Worm (Caenorhabditis elegans) whole organism, L2 larva: ENCODE results near the gene nhr-236.

Source experiments
- aly-2 ChIP-seq: fragments of 150-350 bp; optimal IDR thresholded peaks from 2 replicates; lab custom pipeline; 2014; ENCODE audit warnings: missing biosample characterization, missing genetic modification characterization
- ama-1 ChIP-seq: fragments of 150-350 bp; optimal IDR thresholded peaks from 2 replicates; lab custom pipeline; 2018; ENCODE audit warnings: inconsistent platforms
- ceh-16 ChIP-seq: fragments of 150-350 bp; optimal IDR thresholded peaks from 2 replicates; lab custom pipeline; 2014; ENCODE audit warnings: missing biosample characterization, missing genetic modification characterization
- dmd-4 ChIP-seq: sonication (generic microtip); optimal IDR thresholded peaks from 2 replicates; lab custom pipeline; 2017; ENCODE audit warnings: missing biosample characterization, missing genetic modification characterization
- elt-3 ChIP-seq: sonication (generic microtip); optimal IDR thresholded peaks from 2 replicates; lab custom pipeline; 2017; ENCODE audit warnings: missing biosample characterization, missing genetic modification characterization
- fos-1 ChIP-seq: fragments of 150-350 bp; optimal IDR thresholded peaks from 2 replicates; lab custom pipeline; 2014; ENCODE audit warnings: missing biosample characterization, missing genetic modification characterization
- lin-11 ChIP-seq: fragments of 150-350 bp; sonication (generic microtip); optimal IDR thresholded peaks from 2 replicates; lab custom pipeline; 2014; ENCODE audit warnings: missing biosample characterization, missing genetic modification characterization, inconsistent platforms, mixed read lengths
- mdl-1 ChIP-seq, 2 experiments: fragments of 150-350 bp in 1 of 2; sonication (generic microtip) in 1 of 2; optimal IDR thresholded peaks; 2 replicates each; lab custom pipeline; 2017; ENCODE audit warnings: missing biosample characterization in 2 of 2, missing genetic modification characterization in 2 of 2
- nhr-237 ChIP-seq: fragments of 150-350 bp; optimal IDR thresholded peaks from 2 replicates; lab custom pipeline; 2014; ENCODE audit warnings: missing biosample characterization, missing genetic modification characterization
- nhr-25 ChIP-seq: fragments of 150-350 bp; sonication (generic microtip); optimal IDR thresholded peaks from 3 replicates; lab custom pipeline; 2014; ENCODE audit warnings: missing biosample characterization, missing genetic modification characterization
- unc-55 ChIP-seq: fragments of 150-350 bp; sonication (generic microtip); optimal IDR thresholded peaks from 3 replicates; lab custom pipeline; 2014; ENCODE audit warnings: missing biosample characterization, missing genetic modification reagents, missing genetic modification characterization
- unc-62 ChIP-seq: fragments of 150-350 bp; optimal IDR thresholded peaks from 2 replicates; lab custom pipeline; 2014; ENCODE audit warnings: missing biosample characterization, missing genetic modification reagents, missing genetic modification characterization

- TF ChIP-seq unc-55 (peak; percentile 61), aly-2 (tag; lab: Kevin White, UChicago) (no peak), nhr-237 (tag; lab: Kevin White, UChicago) (no peak), mdl-1 (tag; optimal IDR thresholded peaks at IDR 0.05; lab: Kevin White, UChicago) (no peak), ama-1 (lab: Kevin White, UChicago) (no peak), elt-3 (tag; lab: Kevin White, UChicago) (no peak), unc-62 (GFP tag; lab: Kevin White, UChicago) (no peak), ceh-16 (tag; lab: Kevin White, UChicago) (no peak), nhr-25 (tag; lab: Kevin White, UChicago) (peak; percentile 31), fos-1 (tag; lab: Kevin White, UChicago) (no peak), lin-11 (no peak), dmd-4 (tag; lab: Kevin White, UChicago) (peak; percentile 8)
These were observed 19.5 kb upstream of the nhr-236 start, which contains the start of the genes ppgn-1 and tftc-1 for ce11 chrIV:2348862-2349321.
